Worm (Caenorhabditis elegans) whole organism, L4 larva: ENCODE results near the gene tftc-5.

ENCODE experiments used
- F37D6.2 ChIP-seq: sonication (generic microtip); optimal IDR thresholded peaks from 2 replicates; lab custom pipeline; 2016; ENCODE audit warnings: mild to moderate bottlenecking, missing genetic modification characterization, missing compliant biosample characterization
- T26A8.4 ChIP-seq: fragments of 200-800 bp; sonication (Bioruptor generic); IDR thresholded peaks from 2 replicates; pipeline ENCODE4 v1.3.6; 2022; ENCODE audit warnings: missing genetic modification characterization, missing compliant biosample characterization
- Y5F2A.4 ChIP-seq: fragments of 200-800 bp; sonication (Bioruptor generic); optimal IDR thresholded peaks from 2 replicates; lab custom pipeline; 2018; ENCODE audit warnings: mild to moderate bottlenecking, missing genetic modification characterization, missing compliant biosample characterization
- ZK546.5 ChIP-seq, 2 experiments: sonication (generic microtip); optimal IDR thresholded peaks; 2 replicates each; lab custom pipeline; 2017; ENCODE audit warnings: missing biosample characterization in 2 of 2, missing genetic modification characterization in 2 of 2
- aha-1 ChIP-seq: fragments of 150-350 bp; peaks from one replicate; lab custom pipeline; 2014; ENCODE audit warnings: missing biosample characterization, missing genetic modification characterization
- arid-1 ChIP-seq: fragments of 200-800 bp; sonication (Bioruptor generic); conservative IDR thresholded peaks from 2 replicates; pipeline ENCODE4 v1.3.6; 2022; ENCODE audit warnings: missing genetic modification reagents, missing genetic modification characterization, missing compliant biosample characterization
- attf-4 ChIP-seq: sonication (generic microtip); optimal IDR thresholded peaks from 3 replicates; lab custom pipeline; 2017; ENCODE audit warnings: missing biosample characterization, missing genetic modification characterization
- ceh-82 ChIP-seq: sonication (generic microtip); optimal IDR thresholded peaks from 2 replicates; lab custom pipeline; 2017; ENCODE audit warnings: missing biosample characterization, missing genetic modification characterization
- daf-16 ChIP-seq, 3 experiments: sonication (generic microtip); optimal IDR thresholded peaks; 2 replicates each; lab custom pipeline; 2016 to 2017; ENCODE audit warnings: missing genetic modification characterization in 3 of 3, missing genetic modification reagents in 3 of 3, mild to moderate bottlenecking in 2 of 3, missing compliant biosample characterization in 2 of 3, missing biosample characterization in 1 of 3, moderate library complexity in 1 of 3
- dmd-8 ChIP-seq: fragments of 200-800 bp; sonication (Bioruptor generic); IDR thresholded peaks from 2 replicates; pipeline ENCODE4 v1.3.6; 2022; ENCODE audit warnings: missing genetic modification characterization, missing compliant biosample characterization
- dve-1 ChIP-seq: sonication (generic microtip); optimal IDR thresholded peaks from 2 replicates; lab custom pipeline; 2017; ENCODE audit warnings: antibody characterized with exemption, mild to moderate bottlenecking, missing genetic modification characterization, missing compliant biosample characterization; ENCODE audit not compliant: insufficient read depth
- egl-27 ChIP-seq: sonication (generic microtip); optimal IDR thresholded peaks from 3 replicates; lab custom pipeline; 2017; ENCODE audit warnings: missing biosample characterization, missing genetic modification reagents, missing genetic modification characterization
- fkh-10 ChIP-seq: fragments of 150-350 bp; optimal IDR thresholded peaks from 2 replicates; lab custom pipeline; 2014; ENCODE audit warnings: missing biosample characterization, missing genetic modification reagents, missing genetic modification characterization
- fos-1 ChIP-seq: fragments of 150-350 bp; optimal IDR thresholded peaks from 2 replicates; lab custom pipeline; 2014; ENCODE audit warnings: missing biosample characterization, missing genetic modification characterization
- gei-8 ChIP-seq: fragments of 200-800 bp; sonication (Bioruptor generic); optimal IDR thresholded peaks from 2 replicates; lab custom pipeline; 2018; ENCODE audit warnings: mild to moderate bottlenecking, missing genetic modification characterization, missing compliant biosample characterization
- hlh-11 ChIP-seq: fragments of 200-800 bp; sonication (Bioruptor generic); optimal IDR thresholded peaks from 2 replicates; lab custom pipeline; 2018; ENCODE audit warnings: mild to moderate bottlenecking, missing genetic modification characterization, missing compliant biosample characterization
- hlh-30 ChIP-seq: sonication (generic microtip); optimal IDR thresholded peaks from 2 replicates; lab custom pipeline; 2017; ENCODE audit warnings: antibody characterized with exemption, mild to moderate bottlenecking, missing genetic modification characterization, missing compliant biosample characterization; ENCODE audit not compliant: insufficient read depth
- jun-1 ChIP-seq: fragments of 150-350 bp; optimal IDR thresholded peaks from 2 replicates; lab custom pipeline; 2014; ENCODE audit warnings: missing biosample characterization, missing genetic modification reagents, missing genetic modification characterization
- lin-1 ChIP-seq: fragments of 200-800 bp; sonication (Bioruptor generic); IDR thresholded peaks from 2 replicates; pipeline ENCODE4 v1.3.6; 2022; ENCODE audit warnings: missing genetic modification reagents, missing genetic modification characterization, missing compliant biosample characterization
- lin-15B ChIP-seq: fragments of 150-350 bp; sonication (generic microtip); optimal IDR thresholded peaks from 3 replicates; lab custom pipeline; 2014; ENCODE audit warnings: missing biosample characterization, missing genetic modification characterization
- lin-38 ChIP-seq: fragments of 200-800 bp; sonication (Bioruptor generic); IDR thresholded peaks from 2 replicates; pipeline ENCODE4 v1.3.6; 2022; ENCODE audit warnings: missing genetic modification reagents, missing genetic modification characterization, missing compliant biosample characterization
- madf-5 ChIP-seq, 2 experiments: fragments of 200-800 bp; sonication (Bioruptor generic); IDR thresholded peaks; 2 replicates each; pipeline ENCODE4 v1.3.6; 2022; ENCODE audit warnings: missing compliant biosample characterization in 2 of 2, missing genetic modification characterization in 2 of 2
- madf-9 ChIP-seq: fragments of 200-800 bp; sonication (Bioruptor generic); conservative IDR thresholded peaks from 2 replicates; pipeline ENCODE4 v1.3.6; 2022; ENCODE audit warnings: missing genetic modification reagents, missing genetic modification characterization, missing compliant biosample characterization
- mdl-1 ChIP-seq, 2 experiments: fragments of 150-350 bp in 1 of 2; sonication (generic microtip) in 1 of 2; optimal IDR thresholded peaks; 2 replicates each; lab custom pipeline; 2014 to 2017; ENCODE audit warnings: missing biosample characterization in 2 of 2, missing genetic modification characterization in 2 of 2
- mdt-29 ChIP-seq: fragments of 200-800 bp; sonication (Bioruptor generic); IDR thresholded peaks from 2 replicates; pipeline ENCODE4 v1.3.6; 2022; ENCODE audit warnings: missing genetic modification reagents, missing genetic modification characterization, missing compliant biosample characterization
- mep-1 ChIP-seq: fragments of 150-350 bp; sonication (generic microtip); optimal IDR thresholded peaks from 3 replicates; lab custom pipeline; 2014; ENCODE audit warnings: missing biosample characterization, missing genetic modification characterization
- mes-2 ChIP-seq: sonication (generic microtip); optimal IDR thresholded peaks from 2 replicates; lab custom pipeline; 2016; ENCODE audit warnings: missing genotype, mild to moderate bottlenecking, missing genetic modification characterization, missing compliant biosample characterization; ENCODE audit not compliant: poor library complexity, severe bottlenecking
- mxl-3 ChIP-seq: fragments of 200-800 bp; sonication (Bioruptor generic); optimal IDR thresholded peaks from 2 replicates; lab custom pipeline; 2018; ENCODE audit warnings: mild to moderate bottlenecking, missing genetic modification characterization, missing compliant biosample characterization
- nhr-102 ChIP-seq: sonication (generic microtip); optimal IDR thresholded peaks from 2 replicates; lab custom pipeline; 2016; ENCODE audit warnings: mild to moderate bottlenecking, missing genetic modification characterization, moderate library complexity, missing compliant biosample characterization
- nhr-25 ChIP-seq: sonication (generic microtip); optimal IDR thresholded peaks from 2 replicates; lab custom pipeline; 2017; ENCODE audit warnings: missing genetic modification characterization, mild to moderate bottlenecking, missing compliant biosample characterization, antibody characterized with exemption, moderate library complexity, borderline replicate concordance; ENCODE audit not compliant: insufficient read depth
- nhr-28 ChIP-seq: fragments of 150-350 bp; optimal IDR thresholded peaks from 2 replicates; lab custom pipeline; 2014; ENCODE audit warnings: missing biosample characterization, missing genetic modification characterization
- nhr-76 ChIP-seq: fragments of 150-350 bp; optimal IDR thresholded peaks from 2 replicates; lab custom pipeline; 2014; ENCODE audit warnings: missing biosample characterization, missing genetic modification characterization
- nhr-77 ChIP-seq: fragments of 150-350 bp; optimal IDR thresholded peaks from 2 replicates; lab custom pipeline; 2014; ENCODE audit warnings: missing biosample characterization, missing genetic modification characterization
- pha-4 ChIP-seq, 2 experiments: fragments of 150-350 bp in 1 of 2; fragments of 200-800 bp in 1 of 2; sonication (Bioruptor generic) in 1 of 2; IDR thresholded peaks in 1 of 2; optimal IDR thresholded peaks in 1 of 2; 2 replicates each; pipeline versions ENCODE4 v1.3.6 to Lab custom; 2014 to 2022; ENCODE audit warnings: missing genetic modification characterization in 2 of 2, missing genetic modification reagents in 2 of 2, missing biosample characterization in 1 of 2, missing compliant biosample characterization in 1 of 2
- rbr-2 ChIP-seq: sonication (generic microtip); optimal IDR thresholded peaks from 2 replicates; lab custom pipeline; 2016; ENCODE audit warnings: missing genotype, missing genetic modification characterization, missing compliant biosample characterization
- spr-3 ChIP-seq: fragments of 200-800 bp; sonication (Bioruptor generic); optimal IDR thresholded peaks from 2 replicates; lab custom pipeline; 2018; ENCODE audit warnings: mild to moderate bottlenecking, missing genetic modification characterization, missing compliant biosample characterization
- tra-1 ChIP-seq: fragments of 200-800 bp; sonication (Bioruptor generic); IDR thresholded peaks from 2 replicates; pipeline ENCODE4 v1.3.6; 2022; ENCODE audit warnings: missing genetic modification reagents, missing genetic modification characterization, missing compliant biosample characterization
- unc-62 ChIP-seq, 3 experiments: fragments of 150-350 bp in 1 of 3; sonication (generic microtip); optimal IDR thresholded peaks in 2 of 3; peaks in 1 of 3; 1 replicate in 1 of 3; 2 replicates in 2 of 3; lab custom pipeline; 2014 to 2017; ENCODE audit warnings: missing biosample characterization in 3 of 3, missing genetic modification characterization in 3 of 3, missing genetic modification reagents in 3 of 3, missing genotype in 1 of 3
- zfp-2 ChIP-seq: sonication (generic microtip); optimal IDR thresholded peaks from 2 replicates; lab custom pipeline; 2016; ENCODE audit warnings: mild to moderate bottlenecking, missing genetic modification characterization, missing compliant biosample characterization
- zfp-3 ChIP-seq: fragments of 200-800 bp; sonication (Bioruptor generic); conservative IDR thresholded peaks from 2 replicates; pipeline ENCODE4 v1.3.6; 2022; ENCODE audit warnings: missing genetic modification reagents, missing genetic modification characterization, missing compliant biosample characterization
- zip-11 ChIP-seq: fragments of 200-800 bp; sonication (Bioruptor generic); IDR thresholded peaks from 2 replicates; pipeline ENCODE4 v1.3.6; 2022; ENCODE audit warnings: missing genetic modification characterization, missing compliant biosample characterization
- ztf-11 ChIP-seq: fragments of 150-350 bp; optimal IDR thresholded peaks from 2 replicates; lab custom pipeline; 2014; ENCODE audit warnings: missing biosample characterization, missing genetic modification characterization
- ztf-7 ChIP-seq: fragments of 150-350 bp; optimal IDR thresholded peaks from 2 replicates; lab custom pipeline; 2014; ENCODE audit warnings: missing biosample characterization, missing genetic modification characterization

tftc-5 gene

ce11 chrIII:3976992-3977391, 45.0 kb upstream of the tftc-5 start:
- TF ChIP-seq hlh-30 (tag; lab: Kevin White, UChicago) (peak; percentile 75), hlh-11 (tag; lab: Kevin White, UChicago) (peak; percentile 45), mep-1 (tag; lab: Kevin White, UChicago) (no peak), mdl-1 (tag; optimal IDR thresholded peaks at IDR 0.05; lab: Kevin White, UChicago) (peak in 1 of 2 experiments; percentile 6), arid-1 (GFP tag; lab: Robert Waterston, UW) (no peak), ceh-82 (no peak), mxl-3 (GFP tag; lab: Kevin White, UChicago) (no peak), lin-38 (GFP tag; lab: Robert Waterston, UW) (no peak), nhr-28 (tag; lab: Kevin White, UChicago) (peak; percentile 3), dve-1 (peak; percentile 15), ztf-7 (tag; lab: Kevin White, UChicago) (no peak)

DNA sequence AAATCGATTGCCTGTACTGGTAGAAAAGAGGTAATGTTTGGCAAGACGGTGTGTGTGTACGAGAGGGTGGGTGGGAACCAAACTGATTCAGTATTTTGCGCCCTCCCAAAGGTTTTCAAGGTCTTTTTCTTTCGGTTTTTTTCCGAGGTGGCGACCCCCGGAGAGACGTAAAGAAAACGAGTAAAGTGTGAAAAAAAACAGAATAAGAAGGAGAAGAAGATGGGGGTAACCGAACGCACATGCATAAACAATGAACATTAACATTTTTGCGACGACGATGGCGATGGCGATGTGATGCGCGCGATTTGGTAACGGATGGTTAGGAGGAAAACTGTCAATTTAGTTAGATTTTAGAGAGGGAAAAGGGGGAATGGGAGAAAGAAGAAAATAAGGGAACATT, 43.5 kb upstream of the tftc-5 start:
- TF ChIP-seq aha-1 (tag; lab: Kevin White, UChicago) = peak; percentile 11
- no peak for TF ChIP-seq spr-3 (GFP tag; lab: Kevin White, UChicago)
- no peak for TF ChIP-seq madf-5 (GFP tag; IDR thresholded peaks at IDR 0.05; lab: Robert Waterston, UW)
- TF ChIP-seq unc-62 (GFP tag; optimal IDR thresholded peaks at IDR 0.05 in 1 of 2; lab: Kevin White, UChicago) = peak in 1 of 2 experiments; percentile 80
- no peak for TF ChIP-seq unc-62 (tag; optimal IDR thresholded peaks at IDR 0.05; lab: Kevin White, UChicago)
- no peak for TF ChIP-seq mdt-29
- no peak for TF ChIP-seq dmd-8 (GFP tag; lab: Robert Waterston, UW)
- peak; percentile 13 for TF ChIP-seq hlh-30 (tag; lab: Kevin White, UChicago)
- no peak for TF ChIP-seq zfp-2 (tag; lab: Kevin White, UChicago)
- no peak for TF ChIP-seq nhr-77 (tag; lab: Kevin White, UChicago)
- TF ChIP-seq jun-1 = no peak
- TF ChIP-seq mep-1 (tag; lab: Kevin White, UChicago) = peak; percentile 16

DNA sequence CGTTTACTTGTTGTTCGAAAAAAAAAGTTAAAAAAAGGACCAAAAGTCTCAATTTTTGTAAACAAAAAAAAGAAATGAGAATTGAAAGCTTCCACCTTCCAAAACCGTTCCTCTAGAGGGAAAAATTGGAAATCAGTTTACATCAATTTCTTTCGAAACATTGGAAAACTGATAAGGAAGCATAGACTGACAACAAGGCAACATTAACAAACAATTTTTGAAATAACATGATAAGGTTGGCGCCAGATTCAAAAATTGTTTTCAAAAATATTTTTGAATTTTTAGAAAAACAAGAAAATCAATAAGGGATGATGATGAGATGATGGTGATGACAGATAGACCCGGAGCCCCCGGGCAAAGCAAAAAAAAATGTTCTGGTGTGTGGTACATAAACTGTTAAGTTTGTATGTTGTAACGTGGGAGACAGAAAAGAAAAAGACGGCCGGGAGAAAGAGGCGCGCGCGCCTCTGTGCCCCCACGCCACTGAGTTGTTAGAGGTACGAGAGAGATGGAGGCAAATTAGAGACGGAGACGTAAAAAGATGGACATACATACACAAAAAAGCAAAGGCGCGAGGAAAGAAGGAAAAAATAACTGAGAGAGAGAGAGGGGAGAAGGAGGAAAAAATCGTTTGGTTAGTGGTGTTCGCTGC, 41.9 kb upstream of the tftc-5 start:
- TF ChIP-seq madf-9 (GFP tag; lab: Robert Waterston, UW) = no peak
- TF ChIP-seq F37D6.2 (tag; lab: Kevin White, UChicago) = peak; percentile 13
- no peak for TF ChIP-seq spr-3 (GFP tag; lab: Kevin White, UChicago)
- peak; percentile 41 for TF ChIP-seq fkh-10 (GFP tag; lab: Kevin White, UChicago)
- TF ChIP-seq nhr-102 = peak; percentile 28
- no peak for TF ChIP-seq zip-11 (GFP tag; lab: Robert Waterston, UW)
- peak; percentile 77 for TF ChIP-seq rbr-2 (tag; lab: Kevin White, UChicago)
- TF ChIP-seq ztf-11 (tag; lab: Kevin White, UChicago) = no peak
- peak; percentile 61; the same call in 1 of the 2 replicates for TF ChIP-seq pha-4 (GFP tag; IDR thresholded peaks at IDR 0.05; lab: Robert Waterston, UW)
- TF ChIP-seq pha-4 (tag; optimal IDR thresholded peaks at IDR 0.05; lab: Kevin White, UChicago) = no peak
- TF ChIP-seq daf-16 (GFP tag; optimal IDR thresholded peaks at IDR 0.05; lab: Kevin White, UChicago) = peak; percentile 60 to 71
- peak; percentile 95 for TF ChIP-seq daf-16 (tag; optimal IDR thresholded peaks at IDR 0.05; lab: Kevin White, UChicago)
- peak; percentile 42 for TF ChIP-seq attf-4 (tag; lab: Kevin White, UChicago)
- peak; percentile 88 for TF ChIP-seq hlh-30 (tag; lab: Kevin White, UChicago)
- TF ChIP-seq mdl-1 (tag; optimal IDR thresholded peaks at IDR 0.05; lab: Kevin White, UChicago) = peak; percentile 13 to 83
- TF ChIP-seq zfp-3 (GFP tag; lab: Robert Waterston, UW) = no peak
- TF ChIP-seq tra-1 (GFP tag; lab: Robert Waterston, UW) = peak; percentile 64; the same call in 1 of the 2 replicates
- TF ChIP-seq ZK546.5 (tag; optimal IDR thresholded peaks at IDR 0.05; lab: Kevin White, UChicago) = no peak
- no peak for TF ChIP-seq Y5F2A.4
- no peak for TF ChIP-seq egl-27 (tag; lab: Kevin White, UChicago)
- TF ChIP-seq nhr-76 (tag; lab: Kevin White, UChicago) = no peak
- TF ChIP-seq mes-2 = peak; percentile 79
- TF ChIP-seq lin-15B (tag; lab: Kevin White, UChicago) = no peak
- peak; percentile 37; the same call in 1 of the 2 replicates for TF ChIP-seq T26A8.4 (GFP tag; lab: Robert Waterston, UW)
- TF ChIP-seq dmd-8 (GFP tag; lab: Robert Waterston, UW) = 0 out of 2 replicates have a peak, but pooled peaks have one; percentile 10
- no peak for TF ChIP-seq nhr-25
- no peak for TF ChIP-seq lin-1 (GFP tag; lab: Robert Waterston, UW)
- no peak for TF ChIP-seq madf-5 (GFP tag; IDR thresholded peaks at IDR 0.05; lab: Robert Waterston, UW)
- peak in 1 of 2 experiments; percentile 44 for TF ChIP-seq unc-62 (GFP tag; optimal IDR thresholded peaks at IDR 0.05 in 1 of 2; lab: Kevin White, UChicago)
- no peak for TF ChIP-seq unc-62 (tag; optimal IDR thresholded peaks at IDR 0.05; lab: Kevin White, UChicago)
- TF ChIP-seq gei-8 (GFP tag; lab: Kevin White, UChicago) = no peak
- TF ChIP-seq fos-1 (tag; lab: Kevin White, UChicago) = no peak
